Worm (Caenorhabditis elegans) whole organism, L1 larva: ENCODE data around the gene R05D3.8.

Experiments used
- dpl-1 ChIP-seq, 3 experiments: fragments of 150-350 bp in 2 of 3; sonication (generic microtip) in 1 of 3; optimal IDR thresholded peaks; 2 replicates each; lab custom pipeline; 2014 to 2017; ENCODE audit warnings: missing biosample characterization in 3 of 3, missing genetic modification characterization in 3 of 3, missing genetic modification reagents in 3 of 3
- lin-13 ChIP-seq: fragments of 150-350 bp; optimal IDR thresholded peaks from 2 replicates; lab custom pipeline; 2014; ENCODE audit warnings: missing biosample characterization, missing genetic modification reagents, missing genetic modification characterization
- nhr-77 ChIP-seq: fragments of 150-350 bp; optimal IDR thresholded peaks from 2 replicates; lab custom pipeline; 2014; ENCODE audit warnings: missing biosample characterization, missing genetic modification characterization
- zag-1 ChIP-seq: fragments of 150-350 bp; optimal IDR thresholded peaks from 2 replicates; lab custom pipeline; 2014; ENCODE audit warnings: missing biosample characterization, missing genetic modification characterization

ce11 chrIII:8394374-8395302 lies 36.5 kb upstream of the R05D3.8 start, which contains the start of gene ZK353.10:
- TF ChIP-seq lin-13 (no peak), dpl-1 (GFP tag; optimal IDR thresholded peaks at IDR 0.05; lab: Kevin White, UChicago) (no peak), zag-1 (no peak), nhr-77 (tag; lab: Kevin White, UChicago) (no peak)
